Fruit fly (Drosophila melanogaster) Kc167 (cell line): ENCODE results near the gene CG14331.

Experiments
- h ChIP-seq: fragments of >200 bp; optimal IDR thresholded peaks from 3 replicates; lab custom pipeline; 2018; ENCODE audit warnings: missing external identifiers
- insv ChIP-seq: fragments of >200 bp; optimal IDR thresholded peaks from 3 replicates; lab custom pipeline; 2018; ENCODE audit warnings: missing external identifiers
- psq ChIP-seq: fragments of >200 bp; optimal IDR thresholded peaks from 2 replicates; lab custom pipeline; 2017; ENCODE audit warnings: missing external identifiers

- no peak for TF ChIP-seq insv (lab: Kevin White, UChicago)
- no peak for TF ChIP-seq h (lab: Kevin White, UChicago)
- TF ChIP-seq psq (lab: Kevin White, UChicago), result no peak
Measured at dm6 chr3R:17402434-17402833, 38.1 kb downstream of the CG14331 start, which contains the start of gene Sur-8.
